Fruit fly (Drosophila melanogaster): ENCODE results near the gene SP1029.

SP1029 gene

DNA sequence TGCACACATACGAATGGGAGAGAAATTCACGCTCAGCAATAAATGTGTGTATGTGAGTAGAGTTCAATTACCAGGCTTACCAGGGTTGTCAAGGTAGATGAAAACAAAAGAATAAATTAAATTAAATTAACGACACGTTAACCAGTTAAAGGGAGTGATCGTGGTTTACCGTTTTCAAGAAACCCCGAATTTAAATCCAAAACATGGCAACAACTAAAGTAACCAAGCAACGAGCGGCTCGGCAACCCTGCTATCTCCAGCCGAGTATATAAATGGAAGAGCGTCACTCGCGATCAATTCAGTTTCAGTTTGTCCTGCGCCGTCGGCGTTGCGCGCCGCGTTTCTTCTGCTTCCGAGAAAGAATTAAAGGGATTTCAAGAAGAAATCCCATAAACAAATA, 36.0 kb downstream of the SP1029 start (continued):
- no peak for TF ChIP-seq hkb (optimal IDR thresholded peaks at IDR 0.05)
- peak; percentile 100 for TF ChIP-seq hkb (GFP tag; IDR thresholded peaks at IDR 0.05)
- TF ChIP-seq cad (GFP tag; optimal IDR thresholded peaks at IDR 0.05): peak; percentile 36
- TF ChIP-seq crol (GFP tag; IDR thresholded peaks at IDR 0.05): peak; percentile 87
- peak; percentile 99 for TF ChIP-seq CG18599 (GFP tag; optimal IDR thresholded peaks at IDR 0.05)
- peak; percentile 95 for TF ChIP-seq psq (GFP tag; optimal IDR thresholded peaks at IDR 0.05)
- peak; percentile 99 for TF ChIP-seq HLH54F (GFP tag; optimal IDR thresholded peaks at IDR 0.05)
- peak; percentile 100 for TF ChIP-seq chm (GFP tag; IDR thresholded peaks at IDR 0.05)
- TF ChIP-seq cato (GFP tag; optimal IDR thresholded peaks at IDR 0.05; ENCODE audit: borderline replicate concordance): peak; percentile 98
- TF ChIP-seq gcm2 (GFP tag; optimal IDR thresholded peaks at IDR 0.05): peak; percentile 98
- TF ChIP-seq cg (GFP tag; optimal IDR thresholded peaks at IDR 0.05): peak; percentile 85
- TF ChIP-seq trh (GFP tag; optimal IDR thresholded peaks at IDR 0.05): peak; percentile 98
- TF ChIP-seq CG7357 (GFP tag; IDR thresholded peaks at IDR 0.05): peak; percentile 91
- peak; percentile 98 for TF ChIP-seq jing (GFP tag; optimal IDR thresholded peaks at IDR 0.05)
- peak; percentile 99 for TF ChIP-seq chn (GFP tag; optimal IDR thresholded peaks at IDR 0.05)
- TF ChIP-seq Fer2 (tag; optimal IDR thresholded peaks at IDR 0.05): peak; percentile 97
- TF ChIP-seq tgo (GFP tag; IDR thresholded peaks at IDR 0.05): peak; percentile 99
- TF ChIP-seq CG4854 (GFP tag; optimal IDR thresholded peaks at IDR 0.05): peak; percentile 99
- TF ChIP-seq Fer1 (GFP tag; optimal IDR thresholded peaks at IDR 0.05): peak; percentile 99
- peak; percentile 92 for TF ChIP-seq E2f2 (GFP tag; IDR thresholded peaks at IDR 0.05)
- TF ChIP-seq CG4404 (GFP tag; IDR thresholded peaks at IDR 0.05): peak; percentile 98
- TF ChIP-seq dan (GFP tag; IDR thresholded peaks at IDR 0.05): peak; percentile 98
- TF ChIP-seq disco-r (GFP tag; optimal IDR thresholded peaks at IDR 0.05): peak; percentile 99
- no peak for TF ChIP-seq Sin3A (optimal IDR thresholded peaks at IDR 0.05)
- peak; percentile 100 for TF ChIP-seq CG17328 (GFP tag; IDR thresholded peaks at IDR 0.05)
- TF ChIP-seq CG8290 (GFP tag; optimal IDR thresholded peaks at IDR 0.05): peak; percentile 99
- peak; percentile 97 to 99 for TF ChIP-seq CG8290 (tag; optimal IDR thresholded peaks at IDR 0.05)
- peak; percentile 99 for TF ChIP-seq CG6689 (GFP tag; IDR thresholded peaks at IDR 0.05)
- peak; percentile 91 for TF ChIP-seq CG30020 (tag; optimal IDR thresholded peaks at IDR 0.05)
- TF ChIP-seq CG14050 (GFP tag; IDR thresholded peaks at IDR 0.05): peak; percentile 99
- peak; percentile 99 for TF ChIP-seq Xbp1 (GFP tag; optimal IDR thresholded peaks at IDR 0.05)
- peak; percentile 100 for TF ChIP-seq lab (GFP tag; optimal IDR thresholded peaks at IDR 0.05)
- peak; percentile 24 to 76 for TF ChIP-seq crp (GFP tag; optimal IDR thresholded peaks at IDR 0.05)
- peak; percentile 99 for TF ChIP-seq CG4617 (GFP tag; optimal IDR thresholded peaks at IDR 0.05; ENCODE audit: borderline replicate concordance)
- TF ChIP-seq chif (GFP tag; optimal IDR thresholded peaks at IDR 0.05): peak; percentile 99
- peak; percentile 99 for TF ChIP-seq ems (GFP tag; optimal IDR thresholded peaks at IDR 0.05)
- TF ChIP-seq HLH4C (GFP tag; IDR thresholded peaks at IDR 0.05; ENCODE audit: partially characterized antibody): peak; percentile 67
- TF ChIP-seq Tbp (GFP tag; optimal IDR thresholded peaks at IDR 0.05): peak; percentile 98
- TF ChIP-seq az2 (GFP tag; optimal IDR thresholded peaks at IDR 0.05): peak; percentile 99
- TF ChIP-seq knrl (GFP tag; IDR thresholded peaks at IDR 0.05; ENCODE audit: partially characterized antibody): no peak
- TF ChIP-seq sr (GFP tag; IDR thresholded peaks at IDR 0.05): peak; percentile 98
- peak; percentile 98 for TF ChIP-seq twi (tag; optimal IDR thresholded peaks at IDR 0.05)
- no peak for TF ChIP-seq pita (GFP tag; optimal IDR thresholded peaks at IDR 0.05)
- peak; percentile 96 for TF ChIP-seq CG1603 (tag; optimal IDR thresholded peaks at IDR 0.05)
- TF ChIP-seq vvl (GFP tag; IDR thresholded peaks at IDR 0.05): peak; percentile 100
- peak; percentile 96 for TF ChIP-seq Poxn (GFP tag; IDR thresholded peaks at IDR 0.05)
- peak; percentile 99 for TF ChIP-seq CG1647 (GFP tag; optimal IDR thresholded peaks at IDR 0.05)
- TF ChIP-seq seq (GFP tag; IDR thresholded peaks at IDR 0.05): peak; percentile 99
- TF ChIP-seq kay (GFP tag; optimal IDR thresholded peaks at IDR 0.05): peak; percentile 97
- TF ChIP-seq Mrtf (GFP tag; IDR thresholded peaks at IDR 0.05): peak; percentile 99
- peak; percentile 91 for TF ChIP-seq Adf1 (GFP tag; IDR thresholded peaks at IDR 0.05)
- peak; percentile 99 for TF ChIP-seq Side (GFP tag; optimal IDR thresholded peaks at IDR 0.05)
- peak; percentile 100 for TF ChIP-seq corto (GFP tag; optimal IDR thresholded peaks at IDR 0.05)
